Fruit fly (Drosophila melanogaster) whole organism, prepupa: ENCODE measurements around the gene CG13992.

Experiments used
- CG16779 ChIP-seq: fragments of 200-800 bp; sonication (Bioruptor generic); optimal IDR thresholded peaks from 3 replicates; lab custom pipeline; 2017; ENCODE audit warnings: missing biosample characterization, mild to moderate bottlenecking, missing genetic modification characterization
- CG34406 ChIP-seq: fragments of 200-800 bp; sonication (Bioruptor generic); optimal IDR thresholded peaks from 3 replicates; lab custom pipeline; 2016; ENCODE audit warnings: missing biosample characterization, missing genetic modification characterization
- Gug ChIP-seq: fragments of 200-800 bp; sonication (Bioruptor generic); IDR thresholded peaks from 2 replicates; pipeline ENCODE4 v1.3.6; 2022; ENCODE audit warnings: missing biosample characterization, missing genetic modification characterization
- Hr39 ChIP-seq: fragments of 200-800 bp; sonication (Bioruptor generic); optimal IDR thresholded peaks from 2 replicates; lab custom pipeline; 2016; ENCODE audit warnings: missing biosample characterization, missing genetic modification characterization
- Met ChIP-seq: fragments of 200-800 bp; sonication (Bioruptor generic); optimal IDR thresholded peaks from 3 replicates; lab custom pipeline; 2016; ENCODE audit warnings: missing biosample characterization, missing genetic modification characterization
- OdsH ChIP-seq: fragments of 200-800 bp; sonication (Bioruptor generic); optimal IDR thresholded peaks from 3 replicates; lab custom pipeline; 2016; ENCODE audit warnings: missing biosample characterization, missing genetic modification characterization
- Sox15 ChIP-seq: fragments of 200-800 bp; sonication (Bioruptor generic); optimal IDR thresholded peaks from 3 replicates; lab custom pipeline; 2016; ENCODE audit warnings: missing biosample characterization, missing genetic modification characterization
- acj6 ChIP-seq: fragments of 200-800 bp; sonication (Bioruptor generic); optimal IDR thresholded peaks from 3 replicates; lab custom pipeline; 2016; ENCODE audit warnings: missing biosample characterization, missing genetic modification characterization
- eg ChIP-seq: fragments of 200-800 bp; sonication (Bioruptor generic); IDR thresholded peaks from 3 replicates; pipeline ENCODE4 v1.3.6; 2022; ENCODE audit warnings: missing biosample characterization, missing genetic modification characterization
- fd85E ChIP-seq: fragments of 200-800 bp; sonication (Bioruptor generic); optimal IDR thresholded peaks from 3 replicates; lab custom pipeline; 2016; ENCODE audit warnings: missing biosample characterization, missing genetic modification characterization

dm6 chr2L:5972588-5973236 is 5.2 kb upstream of the CG13992 start:
- TF ChIP-seq CG34406 (GFP tag; lab: Kevin White, UChicago) (no peak), OdsH (GFP tag; lab: Kevin White, UChicago) (no peak), Hr39 (GFP tag; lab: Kevin White, UChicago) (no peak), Sox15 (no peak), CG16779 (tag; lab: Kevin White, UChicago) (no peak), eg (GFP tag; lab: Robert Waterston, UW) (no peak), Gug (GFP tag; lab: Robert Waterston, UW) (no peak), Met (GFP tag; lab: Kevin White, UChicago) (no peak), acj6 (GFP tag; lab: Kevin White, UChicago) (no peak), fd85E (no peak)
